Worm (Caenorhabditis elegans) whole organism, L4/young adult: Measurements from ENCODE around the gene cyn-4.

Experiments
- dao-5 ChIP-seq: sonication (generic microtip); optimal IDR thresholded peaks from 2 replicates; lab custom pipeline; 2016; ENCODE audit warnings: missing genotype, missing genetic modification characterization, moderate library complexity, missing compliant biosample characterization
- him-1 ChIP-seq: sonication (generic microtip); optimal IDR thresholded peaks from 2 replicates; lab custom pipeline; 2016; ENCODE audit warnings: missing genotype, missing genetic modification reagents, missing genetic modification characterization, missing compliant biosample characterization

DNA sequence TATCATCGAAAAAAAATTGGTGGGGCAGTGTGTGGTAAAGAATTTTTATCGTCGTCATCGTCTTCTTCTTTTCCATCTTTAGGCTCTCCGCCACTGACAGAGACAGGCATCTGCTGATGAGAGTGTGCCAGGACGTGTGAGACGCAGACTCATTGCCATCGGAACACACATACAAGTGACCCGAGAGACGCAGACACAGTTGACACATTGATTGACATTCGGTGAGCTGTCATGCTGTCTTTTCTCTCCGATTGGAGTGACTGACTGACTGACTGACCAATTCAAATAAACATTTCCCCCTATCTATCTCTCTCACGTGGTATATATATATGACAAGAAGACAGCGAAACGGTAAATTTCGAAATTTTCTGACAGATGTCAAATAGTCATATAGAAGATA, 21.3 kb downstream of the cyn-4 start:
- TF ChIP-seq dao-5 (tag; lab: Kevin White, UChicago), result no peak
- TF ChIP-seq him-1 (tag; lab: Kevin White, UChicago), result no peak
